Worm (Caenorhabditis elegans) whole organism, L3 larva: Measurements from ENCODE around the gene tag-340.

Experiments
- aly-2 ChIP-seq: fragments of 150-350 bp; optimal IDR thresholded peaks from 2 replicates; lab custom pipeline; 2014; ENCODE audit warnings: missing biosample characterization, missing genetic modification characterization
- ceh-28 ChIP-seq: fragments of 150-350 bp; optimal IDR thresholded peaks from 2 replicates; lab custom pipeline; 2014; ENCODE audit warnings: missing biosample characterization, missing genetic modification reagents, missing genetic modification characterization
- ceh-82 ChIP-seq: fragments of 150-350 bp; optimal IDR thresholded peaks from 2 replicates; lab custom pipeline; 2014; ENCODE audit warnings: missing biosample characterization, missing genetic modification characterization
- daf-12 ChIP-seq: fragments of 150-350 bp; optimal IDR thresholded peaks from 2 replicates; lab custom pipeline; 2014; ENCODE audit warnings: missing biosample characterization, missing genetic modification reagents, missing genetic modification characterization
- lin-39 ChIP-seq: fragments of 150-350 bp; optimal IDR thresholded peaks from 2 replicates; lab custom pipeline; 2018; ENCODE audit warnings: missing biosample characterization, missing genetic modification reagents, missing genetic modification characterization
- nfya-1 ChIP-seq: sonication (generic microtip); optimal IDR thresholded peaks from 2 replicates; lab custom pipeline; 2017; ENCODE audit warnings: missing genetic modification characterization, mild to moderate bottlenecking, missing compliant biosample characterization, antibody characterized with exemption, moderate library complexity; ENCODE audit not compliant: insufficient read depth
- nhr-237 ChIP-seq: fragments of 150-350 bp; optimal IDR thresholded peaks from 2 replicates; lab custom pipeline; 2014; ENCODE audit warnings: missing biosample characterization, missing genetic modification characterization
- nhr-77 ChIP-seq: fragments of 150-350 bp; optimal IDR thresholded peaks from 2 replicates; lab custom pipeline; 2014; ENCODE audit warnings: missing biosample characterization, missing genetic modification characterization
- pqm-1 ChIP-seq: fragments of 150-350 bp; optimal IDR thresholded peaks from 2 replicates; lab custom pipeline; 2017; ENCODE audit warnings: missing biosample characterization, missing genetic modification characterization, inconsistent platforms
- snpc-4 ChIP-seq: fragments of 150-350 bp; optimal IDR thresholded peaks from 2 replicates; lab custom pipeline; 2014; ENCODE audit warnings: missing biosample characterization, missing genetic modification characterization
- unc-39 ChIP-seq: sonication (generic microtip); optimal IDR thresholded peaks from 4 replicates; lab custom pipeline; 2017; ENCODE audit warnings: missing biosample characterization, missing genetic modification characterization
- unc-62 ChIP-seq: fragments of 150-350 bp; sonication (generic microtip); optimal IDR thresholded peaks from 4 replicates; lab custom pipeline; 2014; ENCODE audit warnings: missing biosample characterization, missing genetic modification reagents, missing genetic modification characterization
- ztf-4 ChIP-seq: fragments of 150-350 bp; optimal IDR thresholded peaks from 2 replicates; lab custom pipeline; 2014; ENCODE audit warnings: missing biosample characterization, missing genetic modification characterization

DNA sequence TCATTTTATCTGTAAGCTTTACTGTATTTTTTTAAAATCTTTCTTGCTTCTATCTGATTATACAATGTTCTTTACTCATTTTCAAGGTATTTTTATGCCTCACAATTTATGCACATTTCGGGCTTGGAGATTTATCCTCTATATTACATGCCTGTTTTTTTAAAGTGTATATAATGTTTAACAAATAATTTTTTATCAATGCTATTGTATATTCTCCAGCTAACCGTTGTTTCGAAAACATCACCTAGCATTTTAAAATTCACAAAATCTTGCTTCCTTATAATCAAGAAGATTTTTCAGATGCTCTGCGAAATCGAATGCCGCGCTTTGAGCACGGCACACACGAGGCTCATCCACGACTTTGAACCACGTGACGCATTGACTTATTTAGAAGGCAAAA lies 48.3 kb upstream of the tag-340 start, which contains the start of gene ced-4:
- no peak for TF ChIP-seq nhr-77 (tag; lab: Kevin White, UChicago)
- no peak for TF ChIP-seq unc-39 (tag; lab: Kevin White, UChicago)
- no peak for TF ChIP-seq snpc-4 (tag; lab: Kevin White, UChicago)
- no peak for TF ChIP-seq nhr-237 (tag; lab: Kevin White, UChicago)
- TF ChIP-seq lin-39 (tag; lab: Kevin White, UChicago), result no peak
- TF ChIP-seq daf-12 (tag; lab: Kevin White, UChicago), result no peak
- TF ChIP-seq unc-62 (GFP tag; lab: Kevin White, UChicago), result no peak
- TF ChIP-seq nfya-1, result no peak
- no peak for TF ChIP-seq pqm-1 (tag; lab: Kevin White, UChicago)
- no peak for TF ChIP-seq ztf-4 (tag; lab: Kevin White, UChicago)
- no peak for TF ChIP-seq ceh-28 (tag; lab: Kevin White, UChicago)
- no peak for TF ChIP-seq ceh-82
- TF ChIP-seq aly-2 (tag; lab: Kevin White, UChicago), result no peak
